Fruit fly (Drosophila melanogaster): Measurements from ENCODE around the gene DCX-EMAP.

DNA sequence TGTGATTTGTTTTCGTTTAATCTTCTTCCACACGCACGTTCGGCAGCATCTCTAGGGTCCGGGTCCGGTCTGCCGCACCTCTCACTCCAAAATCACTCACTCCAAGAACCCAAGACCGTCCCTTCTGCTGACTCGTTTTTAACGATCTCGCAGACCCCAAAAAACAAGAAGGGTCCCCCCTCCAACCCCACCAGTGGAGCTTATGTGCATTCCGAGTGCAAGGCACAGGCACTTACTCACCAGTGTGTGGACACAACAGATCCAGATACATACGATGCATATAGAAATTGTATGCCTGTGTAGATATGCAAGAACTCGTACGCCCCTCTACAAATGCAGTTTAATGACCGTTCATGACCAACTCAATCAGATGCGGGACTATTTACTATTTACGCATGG, 74.9 kb downstream of the DCX-EMAP start:
- TF ChIP-seq CG1832 (GFP tag; optimal IDR thresholded peaks at IDR 0.05) (no peak), CoRest (tag; optimal IDR thresholded peaks at IDR 0.05) (no peak), Hr3 (GFP tag; optimal IDR thresholded peaks at IDR 0.05) (no peak), CG8388 (GFP tag; optimal IDR thresholded peaks at IDR 0.05) (no peak), insv (GFP tag; optimal IDR thresholded peaks at IDR 0.05) (no peak), CG4707 (GFP tag; optimal IDR thresholded peaks at IDR 0.05) (no peak), CG30431 (GFP tag; optimal IDR thresholded peaks at IDR 0.05) (no peak), Trl (optimal IDR thresholded peaks at IDR 0.05) (no peak), Trl (GFP tag; optimal IDR thresholded peaks at IDR 0.05) (no peak), CG15073 (GFP tag; optimal IDR thresholded peaks at IDR 0.05) (no peak), CG10565 (GFP tag; optimal IDR thresholded peaks at IDR 0.05) (no peak), emc (GFP tag; optimal IDR thresholded peaks at IDR 0.05) (no peak)
